Fruit fly (Drosophila melanogaster): ENCODE measurements around the gene CG18304.

DNA sequence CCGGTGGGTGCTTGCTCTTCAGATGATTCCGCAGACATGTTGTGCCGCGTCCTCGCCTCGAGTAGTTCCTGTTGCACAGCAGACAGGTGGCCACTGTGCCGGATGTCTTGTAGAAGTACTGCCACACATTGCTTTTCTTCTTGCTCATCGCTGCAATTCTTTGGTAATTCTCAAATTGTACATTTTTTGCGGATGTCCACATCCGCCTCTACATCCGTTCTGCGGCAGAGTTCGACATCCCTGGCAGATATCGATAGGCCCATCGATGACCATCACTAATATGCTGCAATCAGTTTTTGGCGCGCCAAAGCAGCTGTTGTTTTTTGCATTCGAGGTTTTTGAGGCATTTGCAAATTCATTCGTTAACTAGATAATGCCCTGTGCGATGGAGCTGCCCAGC is 14.1 kb upstream of the CG18304 start, which contains the start of the genes CG13775 and CG3430:
- no peak for TF ChIP-seq lov (optimal IDR thresholded peaks at IDR 0.05)
- TF ChIP-seq lov (GFP tag; IDR thresholded peaks at IDR 0.05), result no peak
- TF ChIP-seq dm (GFP tag; optimal IDR thresholded peaks at IDR 0.05), result peak; percentile 40
- TF ChIP-seq Ets97D (GFP tag; optimal IDR thresholded peaks at IDR 0.05), result peak; percentile 93
- TF ChIP-seq CG15601 (tag; optimal IDR thresholded peaks at IDR 0.05), result no peak
- no peak for TF ChIP-seq CG12769 (tag; optimal IDR thresholded peaks at IDR 0.05)
- peak; percentile 45; the same call in 2 of the 3 replicates for TF ChIP-seq zfh1 (GFP tag; IDR thresholded peaks at IDR 0.05)
- TF ChIP-seq chinmo (GFP tag; IDR thresholded peaks at IDR 0.05; ENCODE audit: partially characterized antibody), result peak; percentile 74; the same call in 2 of the 4 replicates
- no peak for TF ChIP-seq CG5180 (GFP tag; optimal IDR thresholded peaks at IDR 0.05)
- TF ChIP-seq CG18599 (GFP tag; optimal IDR thresholded peaks at IDR 0.05), result no peak
